Worm (Caenorhabditis elegans) whole organism, young adult: ENCODE data around the gene fbxc-39.

Experiments
- F39B2.1 ChIP-seq: fragments of 200-800 bp; sonication (Bioruptor generic); IDR thresholded peaks from 2 replicates; pipeline ENCODE4 v1.3.6; 2022; ENCODE audit warnings: missing genetic modification reagents, missing genetic modification characterization, missing compliant biosample characterization
- Y79H2A.3 ChIP-seq: fragments of 200-800 bp; sonication (Bioruptor generic); conservative IDR thresholded peaks from 2 replicates; pipeline ENCODE4 v1.3.6; 2022; ENCODE audit warnings: missing genetic modification reagents, missing genetic modification characterization, missing compliant biosample characterization
- ama-1 ChIP-seq, 3 experiments: fragments of 150-350 bp in 1 of 3; sonication (generic microtip) in 2 of 3; optimal IDR thresholded peaks; 2 replicates each; lab custom pipeline; 2014 to 2018; ENCODE audit warnings: missing biosample characterization in 2 of 3, missing genetic modification characterization in 2 of 3, missing genetic modification reagents in 2 of 3
- athp-1 ChIP-seq: sonication (generic microtip); optimal IDR thresholded peaks from 2 replicates; lab custom pipeline; 2017; ENCODE audit warnings: mild to moderate bottlenecking, missing genetic modification characterization, missing compliant biosample characterization
- ceh-91 ChIP-seq: fragments of 200-800 bp; sonication (Bioruptor generic); IDR thresholded peaks from 2 replicates; pipeline ENCODE4 v1.3.6; 2022; ENCODE audit warnings: missing genetic modification reagents, missing genetic modification characterization, missing compliant biosample characterization
- dpl-1 ChIP-seq: fragments of 150-350 bp; optimal IDR thresholded peaks from 2 replicates; lab custom pipeline; 2014; ENCODE audit warnings: missing biosample characterization, missing genetic modification reagents, missing genetic modification characterization
- gei-17 ChIP-seq: fragments of 200-800 bp; sonication (Bioruptor generic); optimal IDR thresholded peaks from 2 replicates; lab custom pipeline; 2018; ENCODE audit warnings: mild to moderate bottlenecking, missing genetic modification characterization, missing compliant biosample characterization
- hrde-1 ChIP-seq: sonication (generic microtip); optimal IDR thresholded peaks from 2 replicates; lab custom pipeline; 2016; ENCODE audit warnings: missing genetic modification characterization, mild to moderate bottlenecking, missing compliant biosample characterization, moderate library complexity, missing genotype, missing genetic modification reagents, borderline replicate concordance
- tbp1 ChIP-seq: fragments of 200-800 bp; sonication (Bioruptor generic); optimal IDR thresholded peaks from 2 replicates; lab custom pipeline; 2018; ENCODE audit warnings: mild to moderate bottlenecking, missing genetic modification characterization, missing compliant biosample characterization
- unc-62 ChIP-seq: fragments of 150-350 bp; optimal IDR thresholded peaks from 2 replicates; lab custom pipeline; 2014; ENCODE audit warnings: missing biosample characterization, missing genetic modification reagents, missing genetic modification characterization

DNA sequence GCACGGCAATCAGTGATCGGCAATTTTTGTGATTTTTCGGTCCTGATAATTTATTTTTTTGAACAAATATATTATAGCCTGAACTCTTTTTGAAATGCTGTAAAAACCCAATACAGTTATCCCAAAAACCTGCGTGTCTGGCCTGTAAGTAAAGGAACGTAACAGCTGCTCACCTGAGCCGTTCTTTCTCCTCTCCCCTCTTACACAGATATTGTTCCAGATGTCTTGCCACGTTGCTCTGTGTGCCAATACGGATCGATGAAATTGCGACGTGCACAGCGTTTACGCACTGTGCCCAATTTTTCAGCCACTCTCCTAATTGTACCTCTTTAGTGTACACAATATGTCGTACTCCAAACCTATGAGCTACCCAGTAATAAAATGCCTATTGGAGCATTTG, 29.9 kb upstream of the fbxc-39 start, which contains the start of gene sdz-4:
- TF ChIP-seq hrde-1 (tag; lab: Kevin White, UChicago) (no peak), dpl-1 (GFP tag; lab: Kevin White, UChicago) (no peak), F39B2.1 (GFP tag; lab: Robert Waterston, UW) (no peak), ceh-91 (GFP tag; lab: Robert Waterston, UW) (no peak), gei-17 (GFP tag; lab: Kevin White, UChicago) (no peak), ama-1 (optimal IDR thresholded peaks at IDR 0.05; lab: Kevin White, UChicago) (no peak), ama-1 (GFP tag; optimal IDR thresholded peaks at IDR 0.05; lab: Kevin White, UChicago) (no peak), athp-1 (tag; lab: Kevin White, UChicago) (no peak), unc-62 (GFP tag; lab: Kevin White, UChicago) (no peak), tbp1 (GFP tag; lab: Kevin White, UChicago) (no peak), Y79H2A.3 (GFP tag; lab: Robert Waterston, UW) (no peak)
